Worm (Caenorhabditis elegans): ENCODE measurements around the gene irld-50.

Gene irld-50

DNA sequence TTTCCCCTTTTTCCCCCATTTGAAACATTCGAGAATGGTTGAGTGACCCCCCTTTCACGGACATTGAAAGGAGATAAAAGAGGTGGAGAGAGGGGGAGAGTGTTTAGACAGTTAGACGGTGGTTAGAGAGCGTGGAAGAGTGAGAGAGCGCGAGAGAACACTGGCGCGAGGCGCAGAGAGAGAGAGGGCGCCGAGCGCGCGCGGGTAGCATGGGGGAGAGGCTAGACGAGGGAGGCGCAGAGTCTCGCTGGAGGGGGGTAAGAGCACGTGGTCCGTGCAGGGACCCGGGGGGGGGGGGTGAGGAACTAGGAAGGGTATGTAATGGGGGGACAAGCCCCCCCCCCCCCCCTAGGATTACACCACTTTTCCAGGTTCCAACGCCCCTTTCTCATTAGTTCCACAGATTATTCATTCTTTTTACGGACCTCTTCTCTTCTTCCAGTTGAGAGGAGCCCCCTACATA is 30.1 kb upstream of the irld-50 start:
- TF ChIP-seq gmeb-1 (tag; optimal IDR thresholded peaks at IDR 0.05) (peak; percentile 91), snpc-4 (tag; optimal IDR thresholded peaks at IDR 0.05) (peak; percentile 72), lsy-2 (tag; optimal IDR thresholded peaks at IDR 0.05) (peak; percentile 90 to 93), nhr-12 (tag; optimal IDR thresholded peaks at IDR 0.05) (no peak), mdl-1 (tag; optimal IDR thresholded peaks at IDR 0.05) (peak; percentile 95 to 98), nhr-10 (tag; optimal IDR thresholded peaks at IDR 0.05) (peak; percentile 51), ztf-4 (tag; optimal IDR thresholded peaks at IDR 0.05) (peak; percentile 96), nhr-77 (tag; optimal IDR thresholded peaks at IDR 0.05) (peak; percentile 30), nhr-23 (tag; optimal IDR thresholded peaks at IDR 0.05) (no peak), nhr-25 (tag; optimal IDR thresholded peaks at IDR 0.05) (peak; percentile 97), nhr-11 (tag; optimal IDR thresholded peaks at IDR 0.05) (no peak), zag-1 (tag; optimal IDR thresholded peaks at IDR 0.05) (peak; percentile 90), nhr-129 (tag; optimal IDR thresholded peaks at IDR 0.05) (peak; percentile 90), mbf-1 (tag; optimal IDR thresholded peaks at IDR 0.05) (no peak), peb-1 (tag; optimal IDR thresholded peaks at IDR 0.05) (no peak), lin-39 (tag; optimal IDR thresholded peaks at IDR 0.05) (no peak), egl-27 (tag; optimal IDR thresholded peaks at IDR 0.05) (peak; percentile 99), ceh-82 (tag; optimal IDR thresholded peaks at IDR 0.05) (peak; percentile 26), blmp-1 (tag; optimal IDR thresholded peaks at IDR 0.05; ENCODE audit: insufficient read depth) (peak; percentile 79), lin-11 (tag; optimal IDR thresholded peaks at IDR 0.05) (peak; percentile 86), aly-2 (tag; optimal IDR thresholded peaks at IDR 0.05) (no peak), fos-1 (tag; optimal IDR thresholded peaks at IDR 0.05) (peak; percentile 87), nhr-237 (tag; optimal IDR thresholded peaks at IDR 0.05) (peak; percentile 69), lin-13 (GFP tag; optimal IDR thresholded peaks at IDR 0.05) (peak; percentile 96), ama-1 (optimal IDR thresholded peaks at IDR 0.05) (peak; percentile 81), mab-5 (tag; optimal IDR thresholded peaks at IDR 0.05) (peak; percentile 95), ztf-1 (GFP tag; conservative IDR thresholded peaks at IDR 0.05) (no peak), unc-55 (GFP tag; optimal IDR thresholded peaks at IDR 0.05) (peak; percentile 89), Y55F3AM.14 (GFP tag; optimal IDR thresholded peaks at IDR 0.05) (peak; percentile 97), nhr-6 (tag; optimal IDR thresholded peaks at IDR 0.05) (peak; percentile 88), nhr-21 (tag; optimal IDR thresholded peaks at IDR 0.05) (peak; percentile 96), ceh-16 (tag; optimal IDR thresholded peaks at IDR 0.05) (peak; percentile 83), unc-62 (GFP tag; optimal IDR thresholded peaks at IDR 0.05) (peak; percentile 16), R02D3.7 (tag; optimal IDR thresholded peaks at IDR 0.05) (peak; percentile 40), dmd-4 (tag; optimal IDR thresholded peaks at IDR 0.05) (no peak), unc-39 (tag; optimal IDR thresholded peaks at IDR 0.05) (no peak), F13H6.1 (tag; optimal IDR thresholded peaks at IDR 0.05) (peak; percentile 97), alr-1 (tag; optimal IDR thresholded peaks at IDR 0.05) (no peak), ztf-11 (tag; optimal IDR thresholded peaks at IDR 0.05) (peak; percentile 71), C34F6.9 (tag; optimal IDR thresholded peaks at IDR 0.05) (peak; percentile 90), elt-3 (tag; optimal IDR thresholded peaks at IDR 0.05) (no peak), sem-4 (tag; optimal IDR thresholded peaks at IDR 0.05) (peak; percentile 93), skn-1 (tag; optimal IDR thresholded peaks at IDR 0.05) (no peak), crh-2 (tag; optimal IDR thresholded peaks at IDR 0.05) (peak; percentile 96), sma-3 (GFP tag; optimal IDR thresholded peaks at IDR 0.05) (peak; percentile 88), sma-9 (GFP tag; optimal IDR thresholded peaks at IDR 0.05) (peak; percentile 99), sma-9 (tag; optimal IDR thresholded peaks at IDR 0.05) (peak; percentile 76), elt-1 (tag; optimal IDR thresholded peaks at IDR 0.05) (peak; percentile 49), ZK546.5 (tag; optimal IDR thresholded peaks at IDR 0.05) (peak; percentile 32)

All from whole organism, L2 larva.